Worm (Caenorhabditis elegans) whole organism, L4 larva: ENCODE results near the gene clec-51.

Experiments
- D1046.2 ChIP-seq: fragments of 200-800 bp; sonication (Bioruptor generic); IDR thresholded peaks from 2 replicates; pipeline ENCODE4 v1.3.6; 2022; ENCODE audit warnings: missing genetic modification characterization, missing compliant biosample characterization
- F26F4.8 ChIP-seq: fragments of 200-800 bp; sonication (Bioruptor generic); conservative IDR thresholded peaks from 2 replicates; pipeline ENCODE4 v1.3.6; 2022; ENCODE audit warnings: missing genetic modification characterization, missing compliant biosample characterization
- Y75B8A.6 ChIP-seq: fragments of 200-800 bp; sonication (Bioruptor generic); IDR thresholded peaks from 2 replicates; pipeline ENCODE4 v1.3.6; 2022; ENCODE audit warnings: missing genetic modification reagents, missing genetic modification characterization, missing compliant biosample characterization
- ZK337.2 ChIP-seq: fragments of 200-800 bp; sonication (Bioruptor generic); IDR thresholded peaks from 2 replicates; pipeline ENCODE4 v1.3.6; 2022; ENCODE audit warnings: missing genetic modification reagents, missing genetic modification characterization, missing compliant biosample characterization
- aha-1 ChIP-seq: fragments of 150-350 bp; peaks from one replicate; lab custom pipeline; 2014; ENCODE audit warnings: missing biosample characterization, missing genetic modification characterization
- arid-1 ChIP-seq: fragments of 200-800 bp; sonication (Bioruptor generic); conservative IDR thresholded peaks from 2 replicates; pipeline ENCODE4 v1.3.6; 2022; ENCODE audit warnings: missing genetic modification reagents, missing genetic modification characterization, missing compliant biosample characterization
- ceh-20 ChIP-seq: fragments of 200-800 bp; sonication (Bioruptor generic); IDR thresholded peaks from 2 replicates; pipeline ENCODE4 v1.3.6; 2022; ENCODE audit warnings: missing genetic modification reagents, missing genetic modification characterization, missing compliant biosample characterization
- ceh-28 ChIP-seq: fragments of 150-350 bp; optimal IDR thresholded peaks from 2 replicates; lab custom pipeline; 2014; ENCODE audit warnings: missing biosample characterization, missing genetic modification reagents, missing genetic modification characterization
- ceh-32 ChIP-seq: sonication (generic microtip); optimal IDR thresholded peaks from 2 replicates; lab custom pipeline; 2016; ENCODE audit warnings: mild to moderate bottlenecking, missing genetic modification characterization, missing compliant biosample characterization; ENCODE audit not compliant: poor library complexity
- ctbp-1 ChIP-seq: fragments of 200-800 bp; sonication (Bioruptor generic); IDR thresholded peaks from 2 replicates; pipeline ENCODE4 v1.3.6; 2022; ENCODE audit warnings: missing genetic modification reagents, missing genetic modification characterization, missing compliant biosample characterization
- daf-12 ChIP-seq: fragments of 150-350 bp; optimal IDR thresholded peaks from 2 replicates; lab custom pipeline; 2014; ENCODE audit warnings: missing biosample characterization, missing genetic modification reagents, missing genetic modification characterization
- lim-7 ChIP-seq: fragments of 200-800 bp; sonication (Bioruptor generic); IDR thresholded peaks from 2 replicates; pipeline ENCODE4 v1.3.6; 2022; ENCODE audit warnings: missing genetic modification characterization, missing compliant biosample characterization
- lin-1 ChIP-seq: fragments of 200-800 bp; sonication (Bioruptor generic); IDR thresholded peaks from 2 replicates; pipeline ENCODE4 v1.3.6; 2022; ENCODE audit warnings: missing genetic modification reagents, missing genetic modification characterization, missing compliant biosample characterization
- lin-39 ChIP-seq: fragments of 150-350 bp; optimal IDR thresholded peaks from 2 replicates; lab custom pipeline; 2014; ENCODE audit warnings: missing biosample characterization, missing genetic modification reagents, missing genetic modification characterization
- madf-5 ChIP-seq, 2 experiments: fragments of 200-800 bp; sonication (Bioruptor generic); IDR thresholded peaks; 2 replicates each; pipeline ENCODE4 v1.3.6; 2022; ENCODE audit warnings: missing compliant biosample characterization in 2 of 2, missing genetic modification characterization in 2 of 2
- mes-2 ChIP-seq: sonication (generic microtip); optimal IDR thresholded peaks from 2 replicates; lab custom pipeline; 2016; ENCODE audit warnings: missing genotype, mild to moderate bottlenecking, missing genetic modification characterization, missing compliant biosample characterization; ENCODE audit not compliant: poor library complexity, severe bottlenecking
- nhr-102 ChIP-seq: sonication (generic microtip); optimal IDR thresholded peaks from 2 replicates; lab custom pipeline; 2016; ENCODE audit warnings: mild to moderate bottlenecking, missing genetic modification characterization, moderate library complexity, missing compliant biosample characterization
- nhr-11 ChIP-seq: fragments of 150-350 bp; optimal IDR thresholded peaks from 2 replicates; lab custom pipeline; 2014; ENCODE audit warnings: missing biosample characterization, missing genetic modification characterization
- nhr-111 ChIP-seq: fragments of 200-800 bp; sonication (Bioruptor generic); optimal IDR thresholded peaks from 2 replicates; lab custom pipeline; 2018; ENCODE audit warnings: mild to moderate bottlenecking, missing genetic modification characterization, missing compliant biosample characterization
- nhr-237 ChIP-seq: sonication (generic microtip); optimal IDR thresholded peaks from 2 replicates; lab custom pipeline; 2017; ENCODE audit warnings: missing biosample characterization, missing genetic modification characterization
- nhr-28 ChIP-seq: fragments of 150-350 bp; optimal IDR thresholded peaks from 2 replicates; lab custom pipeline; 2014; ENCODE audit warnings: missing biosample characterization, missing genetic modification characterization
- nhr-41 ChIP-seq: fragments of 200-800 bp; sonication (Bioruptor generic); IDR thresholded peaks from 2 replicates; pipeline ENCODE4 v1.3.6; 2022; ENCODE audit warnings: missing genetic modification reagents, missing genetic modification characterization, missing compliant biosample characterization
- nhr-42 ChIP-seq: fragments of 200-800 bp; sonication (Bioruptor generic); IDR thresholded peaks from 2 replicates; pipeline ENCODE4 v1.3.6; 2022; ENCODE audit warnings: missing genetic modification characterization, missing compliant biosample characterization
- nhr-76 ChIP-seq: fragments of 150-350 bp; optimal IDR thresholded peaks from 2 replicates; lab custom pipeline; 2014; ENCODE audit warnings: missing biosample characterization, missing genetic modification characterization
- nhr-77 ChIP-seq: fragments of 150-350 bp; optimal IDR thresholded peaks from 2 replicates; lab custom pipeline; 2014; ENCODE audit warnings: missing biosample characterization, missing genetic modification characterization
- pha-4 ChIP-seq, 2 experiments: fragments of 150-350 bp in 1 of 2; fragments of 200-800 bp in 1 of 2; sonication (Bioruptor generic) in 1 of 2; IDR thresholded peaks in 1 of 2; optimal IDR thresholded peaks in 1 of 2; 2 replicates each; pipeline versions ENCODE4 v1.3.6 to Lab custom; 2014 to 2022; ENCODE audit warnings: missing genetic modification characterization in 2 of 2, missing genetic modification reagents in 2 of 2, missing biosample characterization in 1 of 2, missing compliant biosample characterization in 1 of 2
- set-16 ChIP-seq: fragments of 200-800 bp; sonication (Bioruptor generic); IDR thresholded peaks from 2 replicates; pipeline ENCODE4 v1.3.6; 2022; ENCODE audit warnings: missing genetic modification reagents, missing genetic modification characterization, missing compliant biosample characterization
- snpc-4 ChIP-seq: fragments of 150-350 bp; optimal IDR thresholded peaks from 2 replicates; lab custom pipeline; 2014; ENCODE audit warnings: missing biosample characterization, missing genetic modification characterization
- unc-130 ChIP-seq: sonication (generic microtip); optimal IDR thresholded peaks from 2 replicates; lab custom pipeline; 2016; ENCODE audit warnings: missing genetic modification reagents, missing genetic modification characterization, missing compliant biosample characterization
- unc-62 ChIP-seq, 3 experiments: fragments of 150-350 bp in 1 of 3; sonication (generic microtip); optimal IDR thresholded peaks in 2 of 3; peaks in 1 of 3; 1 replicate in 1 of 3; 2 replicates in 2 of 3; lab custom pipeline; 2014 to 2017; ENCODE audit warnings: missing biosample characterization in 3 of 3, missing genetic modification characterization in 3 of 3, missing genetic modification reagents in 3 of 3, missing genotype in 1 of 3
- vab-7 ChIP-seq: fragments of 200-800 bp; sonication (Bioruptor generic); IDR thresholded peaks from 2 replicates; pipeline ENCODE4 v1.3.6; 2022; ENCODE audit warnings: missing genetic modification reagents, missing genetic modification characterization, missing compliant biosample characterization
- ztf-11 ChIP-seq: fragments of 150-350 bp; optimal IDR thresholded peaks from 2 replicates; lab custom pipeline; 2014; ENCODE audit warnings: missing biosample characterization, missing genetic modification characterization
- ztf-7 ChIP-seq: fragments of 150-350 bp; optimal IDR thresholded peaks from 2 replicates; lab custom pipeline; 2014; ENCODE audit warnings: missing biosample characterization, missing genetic modification characterization

clec-51 gene

ce11 chrIV:8199274-8199673 lies 35.7 kb upstream of the clec-51 start:
- no peak for TF ChIP-seq nhr-102 (tag; lab: Kevin White, UChicago)
- peak in 1 of 2 experiments; percentile 86 for TF ChIP-seq unc-62 (GFP tag; optimal IDR thresholded peaks at IDR 0.05 in 1 of 2; lab: Kevin White, UChicago)
- no peak for TF ChIP-seq unc-62 (tag; optimal IDR thresholded peaks at IDR 0.05; lab: Kevin White, UChicago)
- TF ChIP-seq, all 104 proteins: peak for 1

- TF ChIP-seq ztf-11 (tag; lab: Kevin White, UChicago) (no peak), ceh-20 (GFP tag; lab: Robert Waterston, UW) (no peak), nhr-28 (tag; lab: Kevin White, UChicago) (no peak), ctbp-1 (no peak), ztf-7 (tag; lab: Kevin White, UChicago) (no peak), lin-39 (tag; lab: Kevin White, UChicago) (no peak), D1046.2 (GFP tag; lab: Robert Waterston, UW) (no peak), lim-7 (GFP tag; lab: Robert Waterston, UW) (no peak), nhr-41 (no peak), ceh-28 (tag; lab: Kevin White, UChicago) (no peak), nhr-237 (tag; lab: Kevin White, UChicago) (no peak), nhr-111 (no peak), snpc-4 (no peak), arid-1 (GFP tag; lab: Robert Waterston, UW) (no peak), unc-130 (no peak), mes-2 (tag; lab: Kevin White, UChicago) (no peak), daf-12 (tag; lab: Kevin White, UChicago) (no peak), madf-5 (GFP tag; IDR thresholded peaks at IDR 0.05; lab: Robert Waterston, UW) (no peak), nhr-11 (no peak), F26F4.8 (GFP tag; lab: Robert Waterston, UW) (no peak)
- TF ChIP-seq, all 104 proteins: peak for 0
Measured at ce11 chrIV:8198851-8199250, 35.3 kb upstream of the clec-51 start, which contains the start of gene wsp-1. wsp-1 (minus strand) TSS chrIV:8198951.

- no peak for TF ChIP-seq nhr-77
- no peak for TF ChIP-seq unc-62 (GFP tag; optimal IDR thresholded peaks at IDR 0.05 in 1 of 2; lab: Kevin White, UChicago)
- no peak for TF ChIP-seq unc-62 (tag; optimal IDR thresholded peaks at IDR 0.05; lab: Kevin White, UChicago)
- TF ChIP-seq D1046.2 (GFP tag; lab: Robert Waterston, UW), result no peak
- no peak for TF ChIP-seq nhr-76 (tag; lab: Kevin White, UChicago)
- peak; percentile 45 for TF ChIP-seq aha-1 (tag; lab: Kevin White, UChicago)
- peak; percentile 66 for TF ChIP-seq set-16
- no peak for TF ChIP-seq vab-7 (GFP tag; lab: Robert Waterston, UW)
- no peak for TF ChIP-seq Y75B8A.6 (GFP tag; lab: Robert Waterston, UW)
Measured at ce11 chrIV:8192878-8193277, 29.3 kb upstream of the clec-51 start.

- TF ChIP-seq ceh-32 (tag; lab: Kevin White, UChicago) (no peak), pha-4 (GFP tag; IDR thresholded peaks at IDR 0.05; lab: Robert Waterston, UW) (0 out of 2 replicates have a peak, but pooled peaks have one; percentile 8), pha-4 (tag; optimal IDR thresholded peaks at IDR 0.05; lab: Kevin White, UChicago) (no peak), nhr-42 (GFP tag; lab: Robert Waterston, UW) (no peak), unc-62 (GFP tag; optimal IDR thresholded peaks at IDR 0.05 in 1 of 2; lab: Kevin White, UChicago) (peak in 1 of 2 experiments; percentile 6), unc-62 (tag; optimal IDR thresholded peaks at IDR 0.05; lab: Kevin White, UChicago) (no peak), set-16 (peak; percentile 95), ZK337.2 (no peak), lin-1 (GFP tag; lab: Robert Waterston, UW) (no peak)
- TF ChIP-seq, all 104 proteins: peak for 3
Measured at ce11 chrIV:8189667-8190066, 26.1 kb upstream of the clec-51 start.
